Fruit fly (Drosophila melanogaster) whole organism, embryonic: Measurements from ENCODE around the gene CG13138.

Experiments
- BEAF-32 ChIP-seq: fragments of 200-800 bp; sonication (Bioruptor generic); optimal IDR thresholded peaks from 3 replicates; lab custom pipeline; 2017; ENCODE audit warnings: missing biosample characterization, missing genetic modification characterization, mild to moderate bottlenecking, moderate library complexity, missing genetic modification reagents
- Bteb2 ChIP-seq: fragments of 200-800 bp; sonication (Bioruptor generic); optimal IDR thresholded peaks from 2 replicates; lab custom pipeline; 2016; ENCODE audit warnings: missing biosample characterization, missing genetic modification characterization
- CG10321 ChIP-seq: fragments of 200-800 bp; sonication (Bioruptor generic); IDR thresholded peaks from 2 replicates; pipeline ENCODE4 v1.3.6; 2022; ENCODE audit warnings: missing biosample characterization, missing genetic modification characterization
- CG10543 ChIP-seq: fragments of 200-800 bp; sonication (Bioruptor generic); optimal IDR thresholded peaks from 3 replicates; lab custom pipeline; 2017; ENCODE audit warnings: missing biosample characterization, mild to moderate bottlenecking, missing genetic modification characterization, moderate library complexity
- CG11456 ChIP-seq: fragments of 200-800 bp; sonication (Bioruptor generic); IDR thresholded peaks from 3 replicates; pipeline ENCODE4 v1.3.6; 2022; ENCODE audit warnings: missing biosample characterization, missing genetic modification characterization
- CG11504 ChIP-seq: fragments of 200-800 bp; sonication (Bioruptor generic); optimal IDR thresholded peaks from 3 replicates; lab custom pipeline; 2019; ENCODE audit warnings: missing biosample characterization, mild to moderate bottlenecking, missing genetic modification characterization, moderate library complexity
- CG12391 ChIP-seq: fragments of 200-800 bp; sonication (Bioruptor generic); optimal IDR thresholded peaks from 3 replicates; lab custom pipeline; 2018; ENCODE audit warnings: missing biosample characterization, mild to moderate bottlenecking, missing genetic modification characterization, moderate library complexity
- CG12942 ChIP-seq: fragments of 200-800 bp; sonication (Bioruptor generic); optimal IDR thresholded peaks from 3 replicates; lab custom pipeline; 2016; ENCODE audit warnings: missing biosample characterization, missing genetic modification characterization
- CG13296 ChIP-seq: fragments of 200-800 bp; sonication (Bioruptor generic); optimal IDR thresholded peaks from 3 replicates; lab custom pipeline; 2018; ENCODE audit warnings: missing biosample characterization, mild to moderate bottlenecking, missing genetic modification characterization
- CG13775 ChIP-seq: fragments of 200-800 bp; sonication (Bioruptor generic); optimal IDR thresholded peaks from 3 replicates; lab custom pipeline; 2017; ENCODE audit warnings: missing biosample characterization, mild to moderate bottlenecking, missing genetic modification characterization
- CG15479 ChIP-seq: fragments of 200-800 bp; sonication (Bioruptor generic); optimal IDR thresholded peaks from 3 replicates; lab custom pipeline; 2019; ENCODE audit warnings: missing biosample characterization, mild to moderate bottlenecking, missing genetic modification characterization, moderate library complexity
- CG15696 ChIP-seq: fragments of 200-800 bp; sonication (Bioruptor generic); optimal IDR thresholded peaks from 2 replicates; lab custom pipeline; 2019; ENCODE audit warnings: missing biosample characterization, mild to moderate bottlenecking, missing genetic modification characterization, moderate library complexity
- CG17829 ChIP-seq: fragments of 200-800 bp; optimal IDR thresholded peaks from 2 replicates; lab custom pipeline; 2019; ENCODE audit warnings: missing biosample characterization, mild to moderate bottlenecking, missing genetic modification characterization, moderate library complexity
- CG2889 ChIP-seq: fragments of 200-800 bp; sonication (Bioruptor generic); IDR thresholded peaks from 3 replicates; pipeline ENCODE4 v1.3.6; 2022; ENCODE audit warnings: missing biosample characterization, missing genetic modification characterization
- CG3281 ChIP-seq: fragments of 200-800 bp; sonication (Bioruptor generic); optimal IDR thresholded peaks from 3 replicates; lab custom pipeline; 2017; ENCODE audit warnings: missing biosample characterization, mild to moderate bottlenecking, missing genetic modification characterization
- CG33213 ChIP-seq: fragments of 200-800 bp; sonication (Bioruptor generic); optimal IDR thresholded peaks from 3 replicates; lab custom pipeline; 2016; ENCODE audit warnings: missing biosample characterization, missing genetic modification characterization
- CG4328 ChIP-seq: fragments of 200-800 bp; sonication (Bioruptor generic); optimal IDR thresholded peaks from 3 replicates; lab custom pipeline; 2017; ENCODE audit warnings: missing biosample characterization, missing genetic modification reagents, missing genetic modification characterization
- CG6254 ChIP-seq: fragments of 200-800 bp; sonication (Bioruptor generic); optimal IDR thresholded peaks from 3 replicates; lab custom pipeline; 2017; ENCODE audit warnings: mild to moderate bottlenecking, missing biosample characterization, missing genetic modification reagents, missing genetic modification characterization
- CG8290 ChIP-seq, 3 experiments: fragments of 200-800 bp; sonication (Bioruptor generic); optimal IDR thresholded peaks; 2 replicates each; lab custom pipeline; 2016 to 2019; ENCODE audit warnings: missing biosample characterization in 3 of 3, missing genetic modification characterization in 3 of 3, mild to moderate bottlenecking in 2 of 3, moderate library complexity in 1 of 3
- CG8944 ChIP-seq: fragments of 200-800 bp; sonication (Bioruptor generic); optimal IDR thresholded peaks from 3 replicates; lab custom pipeline; 2016; ENCODE audit warnings: missing biosample characterization, missing genetic modification characterization
- CTCF ChIP-seq: fragments of 200-800 bp; sonication (Bioruptor generic); optimal IDR thresholded peaks from 2 replicates; lab custom pipeline; 2017; ENCODE audit warnings: missing biosample characterization, mild to moderate bottlenecking, missing genetic modification characterization, moderate library complexity
- D19A ChIP-seq: fragments of 200-800 bp; optimal IDR thresholded peaks from 3 replicates; lab custom pipeline; 2019; ENCODE audit warnings: missing biosample characterization, mild to moderate bottlenecking, missing genetic modification characterization, moderate library complexity
- Deaf1 ChIP-seq: fragments of 200-800 bp; optimal IDR thresholded peaks from 3 replicates; lab custom pipeline; 2019; ENCODE audit warnings: missing biosample characterization, mild to moderate bottlenecking, missing genetic modification characterization, moderate library complexity
- Doc3 ChIP-seq: fragments of 200-800 bp; sonication (Bioruptor generic); IDR thresholded peaks from 3 replicates; pipeline ENCODE4 v1.3.6; 2022; ENCODE audit warnings: missing biosample characterization, missing genetic modification characterization; ENCODE audit not compliant: partially characterized antibody
- HHEX ChIP-seq: fragments of 200-800 bp; sonication (Bioruptor generic); optimal IDR thresholded peaks from 3 replicates; lab custom pipeline; 2017; ENCODE audit warnings: missing biosample characterization, mild to moderate bottlenecking, missing genetic modification characterization, missing genetic modification reagents
- HLHmδ ChIP-seq: fragments of 200-800 bp; sonication (Bioruptor generic); optimal IDR thresholded peaks from 2 replicates; lab custom pipeline; 2018; ENCODE audit warnings: missing biosample characterization, mild to moderate bottlenecking, missing genetic modification characterization, moderate library complexity
- Max ChIP-seq: fragments of 200-800 bp; sonication (Bioruptor generic); optimal IDR thresholded peaks from 2 replicates; lab custom pipeline; 2016; ENCODE audit warnings: missing biosample characterization, mild to moderate bottlenecking, missing genetic modification characterization
- Med ChIP-seq: fragments of 200-800 bp; sonication (Bioruptor generic); peaks from one replicate; lab custom pipeline; 2016; ENCODE audit warnings: missing biosample characterization, missing genetic modification characterization, mild to moderate bottlenecking, inconsistent platforms, moderate library complexity
- NFAT ChIP-seq: fragments of 200-800 bp; sonication (Bioruptor generic); IDR thresholded peaks from 2 replicates; pipeline ENCODE4 v1.3.6; 2022; ENCODE audit warnings: missing biosample characterization, missing genetic modification characterization
- Nf-YB ChIP-seq: fragments of 200-800 bp; sonication (Bioruptor generic); optimal IDR thresholded peaks from 3 replicates; lab custom pipeline; 2019; ENCODE audit warnings: missing biosample characterization, mild to moderate bottlenecking, missing genetic modification characterization, moderate library complexity
- Nf-YC ChIP-seq: fragments of 200-800 bp; optimal IDR thresholded peaks from 3 replicates; lab custom pipeline; 2019; ENCODE audit warnings: missing biosample characterization, mild to moderate bottlenecking, missing genetic modification characterization, moderate library complexity
- Ravus ChIP-seq: fragments of 200-800 bp; sonication (Bioruptor generic); IDR thresholded peaks from 2 replicates; pipeline ENCODE4 v1.3.6; 2022; ENCODE audit warnings: missing biosample characterization, missing genetic modification characterization
- Six4 ChIP-seq: fragments of 200-800 bp; sonication (Bioruptor generic); optimal IDR thresholded peaks from 2 replicates; lab custom pipeline; 2016; ENCODE audit warnings: missing biosample characterization, missing genetic modification characterization
- Sry-δ ChIP-seq: fragments of 200-800 bp; sonication (Bioruptor generic); optimal IDR thresholded peaks from 2 replicates; lab custom pipeline; 2016; ENCODE audit warnings: missing biosample characterization, missing genetic modification characterization
- dpn ChIP-seq, 2 experiments: fragments of 200-800 bp; sonication (Bioruptor generic); optimal IDR thresholded peaks; 3 replicates each; lab custom pipeline; 2016; ENCODE audit warnings: missing biosample characterization in 2 of 2, missing genetic modification characterization in 2 of 2
- ems ChIP-seq: fragments of 200-800 bp; sonication (Bioruptor generic); optimal IDR thresholded peaks from 3 replicates; lab custom pipeline; 2016; ENCODE audit warnings: missing biosample characterization, missing genetic modification characterization
- gcm ChIP-seq: fragments of 200-800 bp; sonication (Bioruptor generic); optimal IDR thresholded peaks from 2 replicates; lab custom pipeline; 2019; ENCODE audit warnings: missing biosample characterization, mild to moderate bottlenecking, missing genetic modification characterization, moderate library complexity
- inv ChIP-seq: fragments of 200-800 bp; sonication (Bioruptor generic); IDR thresholded peaks from 2 replicates; pipeline ENCODE4 v1.3.6; 2022; ENCODE audit warnings: missing biosample characterization, missing genetic modification characterization; ENCODE audit not compliant: partially characterized antibody
- kah ChIP-seq: fragments of 200-800 bp; sonication (Bioruptor generic); optimal IDR thresholded peaks from 2 replicates; lab custom pipeline; 2018; ENCODE audit warnings: missing biosample characterization, mild to moderate bottlenecking, missing genetic modification characterization
- nau ChIP-seq: fragments of 200-800 bp; sonication (Bioruptor generic); optimal IDR thresholded peaks from 3 replicates; lab custom pipeline; 2017; ENCODE audit warnings: missing biosample characterization, mild to moderate bottlenecking, missing genetic modification characterization, missing genetic modification reagents
- nerfin-2 ChIP-seq: fragments of 200-800 bp; sonication (Bioruptor generic); IDR thresholded peaks from 2 replicates; pipeline ENCODE4 v1.3.6; 2022; ENCODE audit warnings: missing biosample characterization, missing genetic modification characterization; ENCODE audit not compliant: partially characterized antibody
- pan ChIP-seq, 4 experiments: fragments of >200 bp in 3 of 4; fragments of 200-800 bp in 1 of 4; sonication (Bioruptor generic) in 1 of 4; optimal IDR thresholded peaks in 3 of 4; IDR thresholded peaks in 1 of 4; 2 replicates each; pipeline versions ENCODE4 v1.3.6 to Lab custom; 2017 to 2022; ENCODE audit warnings: missing biosample characterization in 2 of 4, missing genetic modification characterization in 2 of 4, mixed read lengths in 1 of 4
- pnt ChIP-seq: fragments of 200-800 bp; sonication (Bioruptor generic); optimal IDR thresholded peaks from 3 replicates; lab custom pipeline; 2016; ENCODE audit warnings: missing biosample characterization, missing genetic modification characterization
- pros ChIP-seq: fragments of 200-800 bp; sonication (Bioruptor generic); optimal IDR thresholded peaks from 3 replicates; lab custom pipeline; 2019; ENCODE audit warnings: missing biosample characterization, mild to moderate bottlenecking, missing genetic modification characterization, moderate library complexity
- sc ChIP-seq, 3 experiments: fragments of >200 bp in 2 of 3; fragments of 200-800 bp in 1 of 3; sonication (Bioruptor generic) in 1 of 3; optimal IDR thresholded peaks; 2 replicates in 2 of 3; 3 replicates in 1 of 3; lab custom pipeline; 2017; ENCODE audit warnings: mild to moderate bottlenecking in 1 of 3, missing biosample characterization in 1 of 3, missing genetic modification characterization in 1 of 3, missing genetic modification reagents in 1 of 3
- scrt ChIP-seq: fragments of 200-800 bp; sonication (Bioruptor generic); optimal IDR thresholded peaks from 2 replicates; lab custom pipeline; 2018; ENCODE audit warnings: missing biosample characterization, mild to moderate bottlenecking, missing genetic modification characterization, moderate library complexity
- sens-2 ChIP-seq: fragments of 200-800 bp; sonication (Bioruptor generic); IDR thresholded peaks from 2 replicates; pipeline ENCODE4 v1.3.6; 2022; ENCODE audit warnings: missing biosample characterization, missing genetic modification characterization
- sisA ChIP-seq: fragments of 200-800 bp; sonication (Bioruptor generic); IDR thresholded peaks from 2 replicates; pipeline ENCODE4 v1.3.6; 2022; ENCODE audit warnings: missing biosample characterization, missing genetic modification characterization
- trh ChIP-seq: fragments of 200-800 bp; sonication (Bioruptor generic); optimal IDR thresholded peaks from 2 replicates; lab custom pipeline; 2016; ENCODE audit warnings: missing biosample characterization, missing genetic modification characterization

CG13138 gene

dm6 chr2L:10292066-10292560 lies 9.7 kb downstream of the CG13138 start, which contains the start of gene Ufd4:
Gene Ufd4 (minus strand): TSS chr2L:10292365.
- TF ChIP-seq Sry-δ (GFP tag; lab: Kevin White, UChicago) (peak; percentile 87), Doc3 (0 out of 3 replicates have a peak, but pooled peaks have one; percentile 36), pan (optimal IDR thresholded peaks at IDR 0.05; lab: Kevin White, UChicago) (no peak), pan (GFP tag; optimal IDR thresholded peaks at IDR 0.05 in 1 of 2, IDR thresholded peaks at IDR 0.05 in 1 of 2) (no peak), ems (GFP tag; lab: Kevin White, UChicago) (peak; percentile 64), CG11456 (GFP tag; lab: Robert Waterston, UW) (no peak), CG13775 (peak; percentile 34), CG8944 (GFP tag; lab: Kevin White, UChicago) (peak; percentile 3), trh (GFP tag; lab: Kevin White, UChicago) (no peak), nerfin-2 (GFP tag; lab: Robert Waterston, UW) (no peak), gcm (GFP tag; lab: Kevin White, UChicago) (no peak), HHEX (GFP tag; lab: Kevin White, UChicago) (no peak), sisA (GFP tag; lab: Robert Waterston, UW) (no peak), sc (optimal IDR thresholded peaks at IDR 0.05; lab: Kevin White, UChicago) (no peak), sc (GFP tag; optimal IDR thresholded peaks at IDR 0.05; lab: Kevin White, UChicago) (no peak), D19A (tag; lab: Kevin White, UChicago) (no peak), kah (GFP tag; lab: Kevin White, UChicago) (peak; percentile 43), CG33213 (GFP tag; lab: Kevin White, UChicago) (no peak), CG10543 (GFP tag; lab: Kevin White, UChicago) (no peak), inv (GFP tag; lab: Robert Waterston, UW) (no peak), Med (peak; percentile 95), CG8290 (GFP tag; optimal IDR thresholded peaks at IDR 0.05; lab: Kevin White, UChicago) (peak; percentile 33), CG8290 (tag; optimal IDR thresholded peaks at IDR 0.05; lab: Kevin White, UChicago) (no peak), CG17829 (peak; percentile 83), CG11504 (tag; lab: Kevin White, UChicago) (no peak), sens-2 (GFP tag; lab: Robert Waterston, UW) (no peak), CG3281 (no peak), BEAF-32 (GFP tag; lab: Kevin White, UChicago) (peak; percentile 55), Ravus (GFP tag; lab: Robert Waterston, UW) (no peak), Nf-YB (GFP tag; lab: Kevin White, UChicago) (peak; percentile 51), dpn (GFP tag; optimal IDR thresholded peaks at IDR 0.05; lab: Kevin White, UChicago) (peak; percentile 66 to 76), CG12942 (GFP tag; lab: Kevin White, UChicago) (peak; percentile 7), CG10321 (GFP tag; lab: Robert Waterston, UW) (no peak), NFAT (no peak), scrt (GFP tag; lab: Kevin White, UChicago) (no peak), pnt (peak; percentile 8), HLHmδ (no peak), Bteb2 (GFP tag; lab: Kevin White, UChicago) (peak; percentile 64), CG13296 (GFP tag; lab: Kevin White, UChicago) (peak; percentile 76), pros (no peak), CTCF (GFP tag; lab: Kevin White, UChicago) (no peak), CG12391 (tag; lab: Kevin White, UChicago) (peak; percentile 82), CG6254 (GFP tag; lab: Kevin White, UChicago) (peak; percentile 41), CG15696 (tag; lab: Kevin White, UChicago) (peak; percentile 65), nau (GFP tag; lab: Kevin White, UChicago) (no peak), Deaf1 (tag; lab: Kevin White, UChicago) (no peak), Max (GFP tag; lab: Kevin White, UChicago) (peak; percentile 53), CG15479 (no peak), CG4328 (GFP tag; lab: Kevin White, UChicago) (no peak), Nf-YC (tag; lab: Kevin White, UChicago) (peak; percentile 78), CG2889 (GFP tag; lab: Robert Waterston, UW) (no peak), Six4 (peak; percentile 29)
